Worm (Caenorhabditis elegans): Measurements from ENCODE around the gene hpo-34.
A peak's percentile ranks its signal among the peaks of the same experiment; 100 is the strongest.

The hpo-34 gene

DNA sequence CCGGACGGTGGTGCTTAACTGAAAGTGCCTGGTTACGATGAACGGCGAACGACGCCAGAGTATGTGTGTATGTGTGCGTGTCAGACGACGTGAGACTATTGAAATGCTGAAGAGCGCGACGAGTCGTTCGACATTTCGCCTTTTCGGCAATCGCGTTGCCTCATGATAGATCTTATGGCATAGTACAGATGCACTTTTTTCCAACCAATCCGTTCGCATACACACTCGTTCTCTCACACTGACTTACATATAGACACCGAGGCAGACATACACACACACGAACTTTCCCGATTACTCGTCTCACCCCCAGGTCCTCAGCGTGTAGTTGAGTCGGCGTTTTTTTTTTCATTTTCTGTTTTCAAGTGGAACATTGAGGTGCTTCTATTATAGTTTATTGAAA lies 40.1 kb downstream of the hpo-34 start:
- TF ChIP-seq lin-14 (GFP tag; optimal IDR thresholded peaks at IDR 0.05): peak; percentile 48
- no peak for TF ChIP-seq skn-1 (tag; optimal IDR thresholded peaks at IDR 0.05)
- TF ChIP-seq mdl-1 (tag; optimal IDR thresholded peaks at IDR 0.05): peak in 1 of 2 experiments; percentile 6
- peak; percentile 2 for TF ChIP-seq mep-1 (tag; optimal IDR thresholded peaks at IDR 0.05)

DNA sequence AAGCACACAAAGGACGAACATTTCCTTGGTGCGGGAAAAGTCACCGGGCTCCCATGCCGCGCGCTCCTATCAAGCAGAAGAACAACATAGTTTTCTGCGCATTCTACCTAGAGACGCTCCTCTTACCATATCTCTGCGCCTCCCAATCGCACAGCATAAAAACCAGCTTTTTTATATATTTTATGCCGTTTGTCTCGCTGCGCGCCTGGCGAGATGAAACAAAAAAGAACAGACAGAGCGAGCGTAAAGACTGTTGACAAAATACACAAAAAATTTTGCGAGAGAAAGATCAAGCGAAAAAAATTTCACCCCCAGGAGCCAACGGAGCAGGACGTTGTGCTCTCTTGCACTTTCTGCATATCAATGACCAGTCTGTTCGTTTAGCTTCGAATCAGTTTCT lies 41.1 kb downstream of the hpo-34 start:
- 0 out of 2 replicates have a peak, but pooled peaks have one; percentile 7 for TF ChIP-seq grh-1 (GFP tag; IDR thresholded peaks at IDR 0.05)
- no peak for TF ChIP-seq rnt-1 (tag; optimal IDR thresholded peaks at IDR 0.05)
- peak; percentile 82 for TF ChIP-seq lin-14 (GFP tag; optimal IDR thresholded peaks at IDR 0.05)

DNA sequence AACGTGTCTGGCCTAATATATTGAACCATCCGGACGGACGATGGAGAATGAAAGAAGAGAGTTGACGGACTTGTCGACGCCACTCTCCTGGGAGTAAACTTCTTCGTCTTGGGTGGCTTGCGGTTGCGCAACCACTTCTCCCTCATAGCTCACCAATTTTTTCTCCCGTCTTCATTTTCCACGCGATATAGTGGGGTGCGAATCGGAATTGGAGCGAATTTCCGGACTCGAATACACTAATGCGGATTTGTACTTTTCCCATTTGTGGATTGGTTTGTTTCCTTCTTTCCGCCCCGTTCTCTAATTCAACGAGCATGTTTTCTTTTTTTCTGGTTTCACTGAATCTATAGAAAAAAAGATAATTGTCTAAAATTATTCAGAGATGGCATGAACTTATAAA lies 43.1 kb downstream of the hpo-34 start:
- TF ChIP-seq sup-37 (GFP tag; optimal IDR thresholded peaks at IDR 0.05) (no peak), irx-1 (tag; optimal IDR thresholded peaks at IDR 0.05) (no peak), lin-14 (GFP tag; optimal IDR thresholded peaks at IDR 0.05) (peak; percentile 88)

DNA sequence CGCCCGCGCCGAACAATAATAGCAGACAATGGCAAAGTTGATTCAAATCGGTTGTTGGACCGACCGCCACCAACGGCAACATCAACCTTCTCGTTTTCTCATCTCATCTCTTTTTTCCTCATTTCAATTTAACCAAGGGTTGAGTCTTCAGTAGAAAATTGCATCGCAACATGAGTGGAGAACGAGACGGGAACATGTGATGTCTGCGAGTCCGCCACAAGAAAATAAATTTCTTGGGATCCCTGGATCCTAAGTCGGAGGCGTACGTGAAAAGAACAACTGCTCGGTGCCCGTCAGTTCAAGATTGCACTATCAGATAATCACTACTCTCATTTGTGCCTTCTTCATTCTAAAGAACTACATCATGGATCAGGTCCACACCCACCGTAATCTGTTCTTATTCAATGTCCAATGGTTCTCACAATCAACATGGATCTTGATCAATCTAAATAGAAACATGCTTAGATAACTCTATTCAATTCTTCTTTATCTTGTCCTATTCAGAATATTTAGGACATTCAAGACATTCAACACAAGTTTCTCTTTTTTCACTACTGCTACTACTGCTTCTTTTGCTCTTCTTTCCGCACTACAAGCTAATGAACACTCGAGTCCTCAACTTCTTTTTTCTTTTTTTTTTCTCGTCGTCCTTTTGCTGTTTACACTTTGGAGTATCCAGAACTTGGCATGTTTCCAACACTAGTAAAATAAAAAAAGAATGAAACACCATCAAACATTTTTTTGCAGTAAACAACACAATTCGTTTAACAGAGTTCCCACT lies 44.1 kb downstream of the hpo-34 start:
- peak; percentile 53 for TF ChIP-seq unc-130 (tag; optimal IDR thresholded peaks at IDR 0.05)
- no peak for TF ChIP-seq xbp-1 (tag; optimal IDR thresholded peaks at IDR 0.05)
- TF ChIP-seq fkh-10 (GFP tag; optimal IDR thresholded peaks at IDR 0.05): peak; percentile 46
- no peak for TF ChIP-seq skn-1 (tag; optimal IDR thresholded peaks at IDR 0.05)
- no peak for TF ChIP-seq dsc-1 (tag; optimal IDR thresholded peaks at IDR 0.05)
- no peak for TF ChIP-seq efl-1 (optimal IDR thresholded peaks at IDR 0.05)
- peak in 1 of 2 experiments; percentile 37 for TF ChIP-seq efl-1 (GFP tag; optimal IDR thresholded peaks at IDR 0.05 in 1 of 2)
- no peak for TF ChIP-seq ztf-4 (tag; optimal IDR thresholded peaks at IDR 0.05)
- TF ChIP-seq lin-15B (tag; optimal IDR thresholded peaks at IDR 0.05): no peak
- TF ChIP-seq nhr-77 (tag; optimal IDR thresholded peaks at IDR 0.05): no peak
- peak; percentile 73 for TF ChIP-seq nhr-71 (tag; optimal IDR thresholded peaks at IDR 0.05)
- peak; percentile 18 for TF ChIP-seq snu-23 (GFP tag; optimal IDR thresholded peaks at IDR 0.05)
- TF ChIP-seq nhr-20 (tag; optimal IDR thresholded peaks at IDR 0.05): peak; percentile 39
- TF ChIP-seq mab-9 (GFP tag; IDR thresholded peaks at IDR 0.05): no peak
- peak; percentile 0 for TF ChIP-seq mep-1 (tag; optimal IDR thresholded peaks at IDR 0.05)
- TF ChIP-seq vab-15 (tag; optimal IDR thresholded peaks at IDR 0.05): no peak
- TF ChIP-seq lin-35 (GFP tag; optimal IDR thresholded peaks at IDR 0.05): no peak
- peak; percentile 34; the same call in 1 of the 2 replicates for TF ChIP-seq nhr-19 (GFP tag; conservative IDR thresholded peaks at IDR 0.05)
- peak in 1 of 3 experiments; percentile 9 for TF ChIP-seq ceh-82 (tag; optimal IDR thresholded peaks at IDR 0.05)
- TF ChIP-seq swsn-7 (tag; optimal IDR thresholded peaks at IDR 0.05): peak; percentile 3
- TF ChIP-seq lin-14 (GFP tag; optimal IDR thresholded peaks at IDR 0.05): peak; percentile 79
- peak in 1 of 2 experiments; percentile 44 for TF ChIP-seq mdl-1 (tag; optimal IDR thresholded peaks at IDR 0.05)
- TF ChIP-seq lsy-2 (tag; optimal IDR thresholded peaks at IDR 0.05): peak in 1 of 2 experiments; percentile 17
- peak; percentile 62 for TF ChIP-seq rnt-1 (tag; optimal IDR thresholded peaks at IDR 0.05)

DNA sequence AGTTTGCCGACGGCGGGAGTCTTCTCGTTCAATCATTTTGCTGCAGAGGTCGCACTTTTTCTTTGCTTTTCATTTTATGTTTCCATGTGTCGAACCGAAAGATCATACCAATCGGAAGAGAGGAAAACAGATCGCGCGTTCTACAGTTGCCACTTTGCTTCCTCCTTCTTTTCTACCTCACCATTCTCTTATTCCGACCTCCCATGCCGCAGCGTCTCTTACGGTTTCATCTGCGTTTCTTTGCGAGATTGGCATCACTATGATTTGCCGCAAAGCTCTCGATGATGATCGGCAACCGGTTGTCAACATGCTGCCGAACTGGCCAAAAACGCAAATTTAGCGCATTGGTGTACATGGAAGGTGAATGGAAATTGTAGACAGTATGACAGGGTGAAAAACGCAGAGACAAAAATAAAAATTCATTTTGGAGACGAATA lies 44.7 kb downstream of the hpo-34 start:
- TF ChIP-seq tlp-1 (tag; optimal IDR thresholded peaks at IDR 0.05): no peak
- no peak for TF ChIP-seq ztf-11 (tag; optimal IDR thresholded peaks at IDR 0.05)
- no peak for TF ChIP-seq elt-2 (tag; optimal IDR thresholded peaks at IDR 0.05)
- TF ChIP-seq nhr-77 (tag; optimal IDR thresholded peaks at IDR 0.05): no peak
- peak; percentile 96 for TF ChIP-seq lin-14 (GFP tag; optimal IDR thresholded peaks at IDR 0.05)
- no peak for TF ChIP-seq efl-3 (GFP tag; optimal IDR thresholded peaks at IDR 0.05)
- TF ChIP-seq sox-4 (tag; optimal IDR thresholded peaks at IDR 0.05): no peak
- no peak for TF ChIP-seq nhr-84 (tag; optimal IDR thresholded peaks at IDR 0.05)
- peak; percentile 67 for TF ChIP-seq blmp-1 (tag; optimal IDR thresholded peaks at IDR 0.05)
- TF ChIP-seq lin-35 (GFP tag; optimal IDR thresholded peaks at IDR 0.05): no peak
- no peak for TF ChIP-seq fos-1 (tag; optimal IDR thresholded peaks at IDR 0.05)
- no peak for TF ChIP-seq unc-130 (tag; optimal IDR thresholded peaks at IDR 0.05)
- TF ChIP-seq nhr-71 (tag; optimal IDR thresholded peaks at IDR 0.05): peak; percentile 11
- no peak for TF ChIP-seq hlh-17 (GFP tag; optimal IDR thresholded peaks at IDR 0.05; ENCODE audit: borderline replicate concordance)
- TF ChIP-seq dpl-1 (GFP tag; optimal IDR thresholded peaks at IDR 0.05): no peak
- TF ChIP-seq zag-1 (tag; optimal IDR thresholded peaks at IDR 0.05): no peak
- TF ChIP-seq skn-1 (tag; optimal IDR thresholded peaks at IDR 0.05): peak; percentile 24
- TF ChIP-seq aly-2 (tag; optimal IDR thresholded peaks at IDR 0.05): no peak
- no peak for TF ChIP-seq fkh-4 (tag; optimal IDR thresholded peaks at IDR 0.05; ENCODE audit: borderline replicate concordance)
- TF ChIP-seq ets-5 (GFP tag; IDR thresholded peaks at IDR 0.05): no peak
- no peak for TF ChIP-seq mdl-1 (tag; optimal IDR thresholded peaks at IDR 0.05)
- TF ChIP-seq nhr-11 (tag; optimal IDR thresholded peaks at IDR 0.05): no peak
- no peak for TF ChIP-seq lin-15B (tag; optimal IDR thresholded peaks at IDR 0.05)
- TF ChIP-seq nhr-12 (tag; optimal IDR thresholded peaks at IDR 0.05): no peak
- peak; percentile 18 for TF ChIP-seq nhr-20 (tag; optimal IDR thresholded peaks at IDR 0.05)

Data from whole organism, L1 larva.